Fruit fly (Drosophila melanogaster) whole organism, prepupa: Measurements from ENCODE around the gene Crz.
A peak's percentile ranks its signal among the peaks of the same experiment; 100 is the strongest.

ENCODE experiments used
- Blimp-1 ChIP-seq: fragments of 200-800 bp; sonication (Bioruptor generic); optimal IDR thresholded peaks from 3 replicates; lab custom pipeline; 2017; ENCODE audit warnings: missing biosample characterization, missing genetic modification characterization, mild to moderate bottlenecking, moderate library complexity, missing genetic modification reagents
- CG10631 ChIP-seq: fragments of 200-800 bp; sonication (Bioruptor generic); optimal IDR thresholded peaks from 2 replicates; lab custom pipeline; 2016; ENCODE audit warnings: missing biosample characterization, missing genetic modification characterization
- CG10669 ChIP-seq: fragments of 200-800 bp; sonication (Bioruptor generic); optimal IDR thresholded peaks from 3 replicates; lab custom pipeline; 2018; ENCODE audit warnings: missing biosample characterization, mild to moderate bottlenecking, missing genetic modification characterization, moderate library complexity
- CG11902 ChIP-seq: fragments of 200-800 bp; sonication (Bioruptor generic); optimal IDR thresholded peaks from 3 replicates; lab custom pipeline; 2016; ENCODE audit warnings: missing biosample characterization, missing genetic modification characterization
- CG15336 ChIP-seq: fragments of 200-800 bp; sonication (Bioruptor generic); IDR thresholded peaks from 2 replicates; pipeline ENCODE4 v1.3.6; 2022; ENCODE audit warnings: missing biosample characterization, missing genetic modification characterization
- CG1621 ChIP-seq: fragments of 200-800 bp; sonication (Bioruptor generic); optimal IDR thresholded peaks from 3 replicates; lab custom pipeline; 2018; ENCODE audit warnings: missing biosample characterization, mild to moderate bottlenecking, missing genetic modification characterization
- CG3032 ChIP-seq: fragments of 200-800 bp; optimal IDR thresholded peaks from 2 replicates; lab custom pipeline; 2019; ENCODE audit warnings: missing biosample characterization, mild to moderate bottlenecking, missing genetic modification characterization, moderate library complexity
- CG31627 ChIP-seq: fragments of 200-800 bp; sonication (Bioruptor generic); optimal IDR thresholded peaks from 3 replicates; lab custom pipeline; 2016; ENCODE audit warnings: missing biosample characterization, missing genetic modification characterization
- CG32006 ChIP-seq: fragments of 200-800 bp; sonication (Bioruptor generic); optimal IDR thresholded peaks from 3 replicates; lab custom pipeline; 2017; ENCODE audit warnings: missing biosample characterization, mild to moderate bottlenecking, missing genetic modification characterization
- CG3919 ChIP-seq: fragments of 200-800 bp; sonication (Bioruptor generic); optimal IDR thresholded peaks from 3 replicates; lab custom pipeline; 2016; ENCODE audit warnings: missing biosample characterization, missing genetic modification characterization
- CG4318 ChIP-seq: fragments of 200-800 bp; sonication (Bioruptor generic); optimal IDR thresholded peaks from 3 replicates; lab custom pipeline; 2017; ENCODE audit warnings: missing biosample characterization, mild to moderate bottlenecking, missing genetic modification characterization
- CG6163 ChIP-seq: fragments of 200-800 bp; sonication (Bioruptor generic); IDR thresholded peaks from 3 replicates; pipeline ENCODE4 v1.3.6; 2022; ENCODE audit warnings: missing biosample characterization, missing genetic modification characterization
- CG6276 ChIP-seq: fragments of 200-800 bp; sonication (Bioruptor generic); optimal IDR thresholded peaks from 2 replicates; lab custom pipeline; 2017; ENCODE audit warnings: missing biosample characterization, mild to moderate bottlenecking, missing genetic modification characterization
- CG6792 ChIP-seq: fragments of 200-800 bp; sonication (Bioruptor generic); optimal IDR thresholded peaks from 3 replicates; lab custom pipeline; 2016; ENCODE audit warnings: missing biosample characterization, missing genetic modification characterization
- CG8119 ChIP-seq: fragments of 200-800 bp; sonication (Bioruptor generic); IDR thresholded peaks from 3 replicates; pipeline ENCODE4 v1.3.6; 2022; ENCODE audit warnings: missing biosample characterization, missing genetic modification characterization
- CG8319 ChIP-seq: fragments of 200-800 bp; sonication (Bioruptor generic); optimal IDR thresholded peaks from 3 replicates; lab custom pipeline; 2016; ENCODE audit warnings: missing biosample characterization, missing genetic modification characterization
- CG8632 ChIP-seq: fragments of 200-800 bp; sonication (Bioruptor generic); optimal IDR thresholded peaks from 3 replicates; lab custom pipeline; 2016; ENCODE audit warnings: missing biosample characterization, missing genetic modification characterization
- CG9139 ChIP-seq: fragments of 200-800 bp; sonication (Bioruptor generic); optimal IDR thresholded peaks from 3 replicates; lab custom pipeline; 2017; ENCODE audit warnings: missing biosample characterization, mild to moderate bottlenecking, missing genetic modification characterization
- Eip75B ChIP-seq: fragments of 200-800 bp; sonication (Bioruptor generic); optimal IDR thresholded peaks from 3 replicates; lab custom pipeline; 2016; ENCODE audit warnings: missing biosample characterization, missing genetic modification characterization
- Eip78C ChIP-seq: fragments of 200-800 bp; sonication (Bioruptor generic); peaks from one replicate; lab custom pipeline; 2016; ENCODE audit warnings: missing biosample characterization, missing genetic modification characterization
- Eip93F ChIP-seq: fragments of 200-800 bp; sonication (Bioruptor generic); optimal IDR thresholded peaks from 2 replicates; lab custom pipeline; 2016; ENCODE audit warnings: missing biosample characterization, mild to moderate bottlenecking, missing genetic modification characterization
- Ets96B ChIP-seq: fragments of 200-800 bp; optimal IDR thresholded peaks from 2 replicates; lab custom pipeline; 2019; ENCODE audit warnings: missing biosample characterization, mild to moderate bottlenecking, missing genetic modification characterization, moderate library complexity
- Gug ChIP-seq: fragments of 200-800 bp; sonication (Bioruptor generic); IDR thresholded peaks from 2 replicates; pipeline ENCODE4 v1.3.6; 2022; ENCODE audit warnings: missing biosample characterization, missing genetic modification characterization
- Hr38 ChIP-seq: sonication (Bioruptor generic); optimal IDR thresholded peaks from 2 replicates; lab custom pipeline; 2016; ENCODE audit warnings: missing biosample characterization, missing genetic modification characterization
- Hr39 ChIP-seq: fragments of 200-800 bp; sonication (Bioruptor generic); optimal IDR thresholded peaks from 2 replicates; lab custom pipeline; 2016; ENCODE audit warnings: missing biosample characterization, missing genetic modification characterization
- Hr4 ChIP-seq: fragments of 200-800 bp; sonication (Bioruptor generic); optimal IDR thresholded peaks from 3 replicates; lab custom pipeline; 2016; ENCODE audit warnings: missing biosample characterization, missing genetic modification characterization
- Met ChIP-seq: fragments of 200-800 bp; sonication (Bioruptor generic); optimal IDR thresholded peaks from 3 replicates; lab custom pipeline; 2016; ENCODE audit warnings: missing biosample characterization, missing genetic modification characterization
- OdsH ChIP-seq: fragments of 200-800 bp; sonication (Bioruptor generic); optimal IDR thresholded peaks from 3 replicates; lab custom pipeline; 2016; ENCODE audit warnings: missing biosample characterization, missing genetic modification characterization
- Smox ChIP-seq: fragments of 200-800 bp; sonication (Bioruptor generic); optimal IDR thresholded peaks from 3 replicates; lab custom pipeline; 2016; ENCODE audit warnings: missing biosample characterization, missing genetic modification characterization
- Sox102F ChIP-seq: fragments of 200-800 bp; sonication (Bioruptor generic); optimal IDR thresholded peaks from 2 replicates; lab custom pipeline; 2016; ENCODE audit warnings: missing biosample characterization, mild to moderate bottlenecking, missing genetic modification characterization
- Sox15 ChIP-seq: fragments of 200-800 bp; sonication (Bioruptor generic); optimal IDR thresholded peaks from 3 replicates; lab custom pipeline; 2016; ENCODE audit warnings: missing biosample characterization, missing genetic modification characterization
- achi ChIP-seq: fragments of 200-800 bp; sonication (Bioruptor generic); optimal IDR thresholded peaks from 3 replicates; lab custom pipeline; 2016; ENCODE audit warnings: missing biosample characterization, missing genetic modification characterization
- dac ChIP-seq: fragments of 200-800 bp; sonication (Bioruptor generic); optimal IDR thresholded peaks from 2 replicates; lab custom pipeline; 2017; ENCODE audit warnings: missing biosample characterization, mild to moderate bottlenecking, missing genetic modification characterization
- dsx ChIP-seq: fragments of 200-800 bp; optimal IDR thresholded peaks from 3 replicates; lab custom pipeline; 2019; ENCODE audit warnings: missing biosample characterization, mild to moderate bottlenecking, missing genetic modification characterization, moderate library complexity; ENCODE audit not compliant: poor library complexity, severe bottlenecking
- eg ChIP-seq: fragments of 200-800 bp; sonication (Bioruptor generic); IDR thresholded peaks from 3 replicates; pipeline ENCODE4 v1.3.6; 2022; ENCODE audit warnings: missing biosample characterization, missing genetic modification characterization
- esn ChIP-seq: fragments of 200-800 bp; sonication (Bioruptor generic); optimal IDR thresholded peaks from 2 replicates; lab custom pipeline; 2016; ENCODE audit warnings: missing biosample characterization, mild to moderate bottlenecking, missing genetic modification characterization, moderate library complexity
- fd59A ChIP-seq: fragments of 200-800 bp; sonication (Bioruptor generic); optimal IDR thresholded peaks from 2 replicates; lab custom pipeline; 2017; ENCODE audit warnings: missing biosample characterization, mild to moderate bottlenecking, missing genetic modification characterization, missing genetic modification reagents
- fkh ChIP-seq: fragments of 200-800 bp; sonication (Bioruptor generic); optimal IDR thresholded peaks from 3 replicates; lab custom pipeline; 2017; ENCODE audit warnings: missing biosample characterization, mild to moderate bottlenecking, missing genetic modification characterization, moderate library complexity
- lz ChIP-seq: fragments of 200-800 bp; sonication (Bioruptor generic); optimal IDR thresholded peaks from 3 replicates; lab custom pipeline; 2016; ENCODE audit warnings: missing biosample characterization, missing genetic modification characterization
- net ChIP-seq: fragments of 200-800 bp; sonication (Bioruptor generic); optimal IDR thresholded peaks from 3 replicates; lab custom pipeline; 2016; ENCODE audit warnings: missing biosample characterization, missing genetic modification characterization
- pdm3 ChIP-seq: fragments of 200-800 bp; sonication (Bioruptor generic); optimal IDR thresholded peaks from 3 replicates; lab custom pipeline; 2016; ENCODE audit warnings: missing biosample characterization, missing genetic modification characterization
- salr ChIP-seq, 2 experiments: fragments of 200-800 bp; sonication (Bioruptor generic); optimal IDR thresholded peaks; 3 replicates each; lab custom pipeline; 2016 to 2018; ENCODE audit warnings: missing biosample characterization in 2 of 2, missing genetic modification characterization in 2 of 2, mild to moderate bottlenecking in 1 of 2
- spab ChIP-seq: fragments of 200-800 bp; sonication (Bioruptor generic); optimal IDR thresholded peaks from 2 replicates; lab custom pipeline; 2017; ENCODE audit warnings: missing biosample characterization, mild to moderate bottlenecking, missing genetic modification characterization, missing genetic modification reagents
- ss ChIP-seq, 2 experiments: fragments of 200-800 bp; sonication (Bioruptor generic); optimal IDR thresholded peaks; 2 replicates in 1 of 2; 3 replicates in 1 of 2; lab custom pipeline; 2017 to 2018; ENCODE audit warnings: mild to moderate bottlenecking in 2 of 2, missing biosample characterization in 2 of 2, missing genetic modification characterization in 2 of 2, moderate library complexity in 1 of 2
- vri ChIP-seq: fragments of 200-800 bp; sonication (Bioruptor generic); optimal IDR thresholded peaks from 3 replicates; lab custom pipeline; 2016; ENCODE audit warnings: missing biosample characterization, mild to moderate bottlenecking, missing genetic modification characterization

Gene Crz

dm6 chr3R:14278523-14279303 is 35.9 kb upstream of the Crz start (continued):
- TF ChIP-seq dsx (peak; percentile 35), salr (GFP tag; optimal IDR thresholded peaks at IDR 0.05; lab: Kevin White, UChicago) (peak in 1 of 2 experiments; percentile 47), CG1621 (tag; lab: Kevin White, UChicago) (peak; percentile 45)

- peak; percentile 56 for TF ChIP-seq CG6276 (GFP tag; lab: Kevin White, UChicago)
- peak; percentile 42; the same call in 1 of the 3 replicates for TF ChIP-seq CG6163 (GFP tag; lab: Robert Waterston, UW)
- TF ChIP-seq Smox (GFP tag; lab: Kevin White, UChicago) = peak; percentile 3
- TF ChIP-seq Eip78C = peak; percentile 14
- no peak for TF ChIP-seq Blimp-1 (GFP tag; lab: Kevin White, UChicago)
- TF ChIP-seq fkh (GFP tag; lab: Kevin White, UChicago) = no peak
- TF ChIP-seq vri (GFP tag; lab: Kevin White, UChicago) = no peak
- peak; percentile 65; the same call in 2 of the 3 replicates for TF ChIP-seq eg
- peak; percentile 40 for TF ChIP-seq CG3032 (tag; lab: Kevin White, UChicago)
- no peak for TF ChIP-seq lz (GFP tag; lab: Kevin White, UChicago)
- TF ChIP-seq CG15336 (GFP tag; lab: Robert Waterston, UW) = peak; percentile 84
- peak; percentile 28 for TF ChIP-seq CG10631 (GFP tag; lab: Kevin White, UChicago)
- no peak for TF ChIP-seq CG9139
- TF ChIP-seq CG8632 (GFP tag; lab: Kevin White, UChicago) = peak; percentile 23
- no peak for TF ChIP-seq CG8319 (GFP tag; lab: Kevin White, UChicago)
- peak; percentile 34 for TF ChIP-seq Hr4 (GFP tag; lab: Kevin White, UChicago)
- no peak for TF ChIP-seq CG6792
- no peak for TF ChIP-seq Ets96B (tag; lab: Kevin White, UChicago)
- TF ChIP-seq CG1621 (tag; lab: Kevin White, UChicago) = no peak
- peak; percentile 73 for TF ChIP-seq CG4318
- peak; percentile 54 for TF ChIP-seq achi (GFP tag; lab: Kevin White, UChicago)
- peak; percentile 86 for TF ChIP-seq CG8119
- TF ChIP-seq Gug (GFP tag; lab: Robert Waterston, UW) = peak; percentile 28; the same call in 1 of the 2 replicates
- no peak for TF ChIP-seq esn (GFP tag; lab: Kevin White, UChicago)
- no peak for TF ChIP-seq CG3919 (GFP tag; lab: Kevin White, UChicago)
- peak; percentile 5 for TF ChIP-seq Met (GFP tag; lab: Kevin White, UChicago)
- TF ChIP-seq net (GFP tag; lab: Kevin White, UChicago) = peak; percentile 22
- TF ChIP-seq dac (GFP tag; lab: Kevin White, UChicago) = peak; percentile 8
- peak; percentile 45 for TF ChIP-seq OdsH (GFP tag; lab: Kevin White, UChicago)
- no peak for TF ChIP-seq ss (GFP tag; optimal IDR thresholded peaks at IDR 0.05; lab: Kevin White, UChicago)
- peak; percentile 81 for TF ChIP-seq CG32006
- TF ChIP-seq, all 60 proteins: peak for 19
Measured at dm6 chr3R:14279311-14279998, 35.2 kb upstream of the Crz start.

dm6 chr3R:14280324-14280723 is 34.3 kb upstream of the Crz start:
- no peak for TF ChIP-seq CG8632 (GFP tag; lab: Kevin White, UChicago)
- TF ChIP-seq CG10669 (GFP tag; lab: Kevin White, UChicago) = no peak
- TF ChIP-seq spab = no peak
- no peak for TF ChIP-seq fkh (GFP tag; lab: Kevin White, UChicago)
- peak in 1 of 2 experiments; percentile 74 for TF ChIP-seq salr (GFP tag; optimal IDR thresholded peaks at IDR 0.05; lab: Kevin White, UChicago)
- TF ChIP-seq Sox15 = no peak
- no peak for TF ChIP-seq CG9139
- peak; percentile 52 for TF ChIP-seq pdm3 (GFP tag; lab: Kevin White, UChicago)
- no peak for TF ChIP-seq CG6163 (GFP tag; lab: Robert Waterston, UW)
- TF ChIP-seq Eip93F (GFP tag; lab: Kevin White, UChicago) = no peak
- TF ChIP-seq CG11902 (GFP tag; lab: Kevin White, UChicago) = no peak
- peak; percentile 15 for TF ChIP-seq CG31627 (GFP tag; lab: Kevin White, UChicago)
- peak; percentile 8 for TF ChIP-seq Ets96B (tag; lab: Kevin White, UChicago)
- TF ChIP-seq fd59A (GFP tag; lab: Kevin White, UChicago) = no peak
- peak; percentile 29 for TF ChIP-seq Sox102F (GFP tag; lab: Kevin White, UChicago)
- no peak for TF ChIP-seq Blimp-1 (GFP tag; lab: Kevin White, UChicago)
- peak; percentile 64; the same call in 1 of the 2 replicates for TF ChIP-seq CG15336 (GFP tag; lab: Robert Waterston, UW)
- TF ChIP-seq Hr39 = peak; percentile 16
- no peak for TF ChIP-seq Hr38 (GFP tag; lab: Kevin White, UChicago)
- TF ChIP-seq Eip75B (GFP tag; lab: Kevin White, UChicago) = no peak
- TF ChIP-seq eg = peak; percentile 66; the same call in 2 of the 3 replicates
